Fruit fly (Drosophila melanogaster) whole organism, embryonic: ENCODE results near the gene CG10019.

Source experiments
- CG10209 ChIP-seq: fragments of 200-800 bp; sonication (Bioruptor generic); optimal IDR thresholded peaks from 3 replicates; lab custom pipeline; 2017; ENCODE audit warnings: missing biosample characterization, mild to moderate bottlenecking, missing genetic modification characterization, missing genetic modification reagents
- CG10431 ChIP-seq: fragments of 200-800 bp; sonication (Bioruptor generic); optimal IDR thresholded peaks from 3 replicates; lab custom pipeline; 2018; ENCODE audit warnings: missing biosample characterization, mild to moderate bottlenecking, missing genetic modification characterization
- CG10654 ChIP-seq: fragments of 200-800 bp; sonication (Bioruptor generic); optimal IDR thresholded peaks from 2 replicates; lab custom pipeline; 2016; ENCODE audit warnings: missing biosample characterization, missing genetic modification characterization
- CG11085 ChIP-seq: fragments of 200-800 bp; sonication (Bioruptor generic); IDR thresholded peaks from 2 replicates; pipeline ENCODE4 v1.3.6; 2022; ENCODE audit warnings: missing biosample characterization, missing genetic modification characterization
- CG12236 ChIP-seq: fragments of 200-800 bp; sonication (Bioruptor generic); optimal IDR thresholded peaks from 2 replicates; lab custom pipeline; 2016; ENCODE audit warnings: missing biosample characterization, missing genetic modification characterization
- CG13287 ChIP-seq: fragments of 200-800 bp; sonication (Bioruptor generic); IDR thresholded peaks from 2 replicates; pipeline ENCODE4 v1.3.6; 2022; ENCODE audit warnings: missing biosample characterization, missing genetic modification characterization; ENCODE audit not compliant: partially characterized antibody
- CG13296 ChIP-seq: fragments of 200-800 bp; sonication (Bioruptor generic); optimal IDR thresholded peaks from 3 replicates; lab custom pipeline; 2018; ENCODE audit warnings: missing biosample characterization, mild to moderate bottlenecking, missing genetic modification characterization
- CG13624 ChIP-seq: fragments of 200-800 bp; sonication (Bioruptor generic); optimal IDR thresholded peaks from 2 replicates; lab custom pipeline; 2016; ENCODE audit warnings: missing biosample characterization, missing genetic modification characterization
- CG14710 ChIP-seq: fragments of 200-800 bp; sonication (Bioruptor generic); optimal IDR thresholded peaks from 3 replicates; lab custom pipeline; 2019; ENCODE audit warnings: missing biosample characterization, mild to moderate bottlenecking, missing genetic modification characterization, moderate library complexity
- CG15696 ChIP-seq: fragments of 200-800 bp; sonication (Bioruptor generic); optimal IDR thresholded peaks from 2 replicates; lab custom pipeline; 2019; ENCODE audit warnings: missing biosample characterization, mild to moderate bottlenecking, missing genetic modification characterization, moderate library complexity
- CG2199 ChIP-seq: fragments of 200-800 bp; sonication (Bioruptor generic); IDR thresholded peaks from 3 replicates; pipeline ENCODE4 v1.3.6; 2022; ENCODE audit warnings: missing biosample characterization, missing genetic modification characterization
- CG2889 ChIP-seq: fragments of 200-800 bp; sonication (Bioruptor generic); IDR thresholded peaks from 3 replicates; pipeline ENCODE4 v1.3.6; 2022; ENCODE audit warnings: missing biosample characterization, missing genetic modification characterization
- CG32767 ChIP-seq: fragments of 200-800 bp; sonication (Bioruptor generic); IDR thresholded peaks from 2 replicates; pipeline ENCODE4 v1.3.6; 2022; ENCODE audit warnings: missing biosample characterization, missing genetic modification characterization
- CG3838 ChIP-seq: fragments of 200-800 bp; sonication (Bioruptor generic); optimal IDR thresholded peaks from 3 replicates; lab custom pipeline; 2016; ENCODE audit warnings: missing biosample characterization, missing genetic modification characterization
- CG7372 ChIP-seq: fragments of 200-800 bp; sonication (Bioruptor generic); IDR thresholded peaks from 2 replicates; pipeline ENCODE4 v1.3.6; 2022; ENCODE audit warnings: missing biosample characterization, missing genetic modification characterization
- CG7745 ChIP-seq: fragments of 200-800 bp; sonication (Bioruptor generic); optimal IDR thresholded peaks from 2 replicates; lab custom pipeline; 2018; ENCODE audit warnings: missing biosample characterization, mild to moderate bottlenecking, missing genetic modification characterization, moderate library complexity
- CG7928 ChIP-seq: fragments of 200-800 bp; sonication (Bioruptor generic); optimal IDR thresholded peaks from 2 replicates; lab custom pipeline; 2017; ENCODE audit warnings: missing biosample characterization, mild to moderate bottlenecking, missing genetic modification characterization
- CG8281 ChIP-seq: fragments of 200-800 bp; sonication (Bioruptor generic); optimal IDR thresholded peaks from 2 replicates; lab custom pipeline; 2018; ENCODE audit warnings: missing biosample characterization, mild to moderate bottlenecking, missing genetic modification characterization, moderate library complexity
- CG8944 ChIP-seq: fragments of 200-800 bp; sonication (Bioruptor generic); optimal IDR thresholded peaks from 3 replicates; lab custom pipeline; 2016; ENCODE audit warnings: missing biosample characterization, missing genetic modification characterization
- CrebB ChIP-seq: fragments of 200-800 bp; sonication (Bioruptor generic); optimal IDR thresholded peaks from 3 replicates; lab custom pipeline; 2018; ENCODE audit warnings: missing biosample characterization, mild to moderate bottlenecking, missing genetic modification characterization
- D19A ChIP-seq: fragments of 200-800 bp; optimal IDR thresholded peaks from 3 replicates; lab custom pipeline; 2019; ENCODE audit warnings: missing biosample characterization, mild to moderate bottlenecking, missing genetic modification characterization, moderate library complexity
- Doc2 ChIP-seq: fragments of 200-800 bp; sonication (Bioruptor generic); IDR thresholded peaks from 2 replicates; pipeline ENCODE4 v1.3.6; 2022; ENCODE audit warnings: missing biosample characterization, missing genetic modification characterization
- Dref ChIP-seq: fragments of 200-800 bp; sonication (Bioruptor generic); IDR thresholded peaks from 2 replicates; pipeline ENCODE4 v1.3.6; 2022; ENCODE audit warnings: missing biosample characterization, missing genetic modification characterization
- GATAe ChIP-seq: fragments of 200-800 bp; sonication (Bioruptor generic); conservative IDR thresholded peaks from 2 replicates; pipeline ENCODE4 v1.3.6; 2022; ENCODE audit warnings: missing biosample characterization, missing genetic modification characterization
- Hand ChIP-seq: fragments of 200-800 bp; sonication (Bioruptor generic); optimal IDR thresholded peaks from 2 replicates; lab custom pipeline; 2017; ENCODE audit warnings: mild to moderate bottlenecking, missing biosample characterization, missing genetic modification reagents, missing genetic modification characterization
- Hey ChIP-seq: fragments of 200-800 bp; sonication (Bioruptor generic); optimal IDR thresholded peaks from 3 replicates; lab custom pipeline; 2018; ENCODE audit warnings: missing biosample characterization, mild to moderate bottlenecking, missing genetic modification characterization
- Hr3 ChIP-seq: fragments of 200-800 bp; sonication (Bioruptor generic); optimal IDR thresholded peaks from 3 replicates; lab custom pipeline; 2016; ENCODE audit warnings: missing biosample characterization, missing genetic modification characterization
- Hr51 ChIP-seq, 2 experiments: fragments of 200-800 bp; sonication (Bioruptor generic); optimal IDR thresholded peaks; 2 replicates in 1 of 2; 3 replicates in 1 of 2; lab custom pipeline; 2016 to 2018; ENCODE audit warnings: missing biosample characterization in 2 of 2, missing genetic modification characterization in 2 of 2, mild to moderate bottlenecking in 1 of 2, moderate library complexity in 1 of 2
- Jarid2 ChIP-seq: fragments of 200-800 bp; sonication (Bioruptor generic); optimal IDR thresholded peaks from 3 replicates; lab custom pipeline; 2017; ENCODE audit warnings: mild to moderate bottlenecking, missing biosample characterization, missing genetic modification reagents, missing genetic modification characterization
- Myb ChIP-seq: fragments of 200-800 bp; sonication (Bioruptor generic); optimal IDR thresholded peaks from 2 replicates; lab custom pipeline; 2016; ENCODE audit warnings: missing biosample characterization, missing genetic modification characterization
- Oli ChIP-seq: fragments of 200-800 bp; sonication (Bioruptor generic); optimal IDR thresholded peaks from 2 replicates; lab custom pipeline; 2018; ENCODE audit warnings: missing biosample characterization, mild to moderate bottlenecking, missing genetic modification characterization, moderate library complexity
- Rfx ChIP-seq: fragments of 200-800 bp; sonication (Bioruptor generic); IDR thresholded peaks from 2 replicates; pipeline ENCODE4 v1.3.6; 2022; ENCODE audit warnings: missing biosample characterization, missing genetic modification characterization
- Side ChIP-seq: fragments of 200-800 bp; sonication (Bioruptor generic); optimal IDR thresholded peaks from 2 replicates; lab custom pipeline; 2016; ENCODE audit warnings: missing biosample characterization, missing genetic modification characterization
- Usf ChIP-seq: fragments of 200-800 bp; sonication (Bioruptor generic); optimal IDR thresholded peaks from 2 replicates; lab custom pipeline; 2017; ENCODE audit warnings: missing genotype, missing biosample characterization, missing genetic modification characterization
- Xbp1 ChIP-seq: fragments of 200-800 bp; sonication (Bioruptor generic); optimal IDR thresholded peaks from 3 replicates; lab custom pipeline; 2016; ENCODE audit warnings: missing biosample characterization, mild to moderate bottlenecking, missing genetic modification characterization
- ci ChIP-seq: fragments of 200-800 bp; sonication (Bioruptor generic); IDR thresholded peaks from 3 replicates; pipeline ENCODE4 v1.3.6; 2022; ENCODE audit warnings: missing biosample characterization, missing genetic modification characterization
- esg ChIP-seq: fragments of 200-800 bp; sonication (Bioruptor generic); conservative IDR thresholded peaks from 2 replicates; pipeline ENCODE4 v1.3.6; 2022; ENCODE audit warnings: missing biosample characterization, missing genetic modification characterization
- exex ChIP-seq: fragments of 200-800 bp; sonication (Bioruptor generic); optimal IDR thresholded peaks from 4 replicates; lab custom pipeline; 2018; ENCODE audit warnings: missing biosample characterization, mild to moderate bottlenecking, missing genetic modification characterization, moderate library complexity
- ftz-f1 ChIP-seq: fragments of 200-800 bp; sonication (Bioruptor generic); optimal IDR thresholded peaks from 2 replicates; lab custom pipeline; 2016; ENCODE audit warnings: missing biosample characterization, missing genetic modification characterization
- fu2 ChIP-seq: fragments of 200-800 bp; sonication (Bioruptor generic); optimal IDR thresholded peaks from 2 replicates; lab custom pipeline; 2016; ENCODE audit warnings: missing biosample characterization, missing genetic modification characterization
- gt ChIP-seq: fragments of 200-800 bp; sonication (Bioruptor generic); IDR thresholded peaks from 2 replicates; pipeline ENCODE4 v1.3.6; 2022; ENCODE audit warnings: missing biosample characterization, missing genetic modification characterization
- her ChIP-seq: fragments of 200-800 bp; sonication (Bioruptor generic); optimal IDR thresholded peaks from 2 replicates; lab custom pipeline; 2016; ENCODE audit warnings: missing biosample characterization, missing genetic modification characterization
- lab ChIP-seq: fragments of 200-800 bp; sonication (Bioruptor generic); optimal IDR thresholded peaks from 3 replicates; lab custom pipeline; 2017; ENCODE audit warnings: missing biosample characterization, missing genetic modification characterization, mild to moderate bottlenecking, moderate library complexity, missing genetic modification reagents
- mirr ChIP-seq: fragments of 200-800 bp; sonication (Bioruptor generic); optimal IDR thresholded peaks from 3 replicates; lab custom pipeline; 2018; ENCODE audit warnings: missing biosample characterization, mild to moderate bottlenecking, missing genetic modification characterization
- oc ChIP-seq: fragments of 200-800 bp; sonication (Bioruptor generic); optimal IDR thresholded peaks from 2 replicates; lab custom pipeline; 2018; ENCODE audit warnings: missing biosample characterization, mild to moderate bottlenecking, missing genetic modification characterization, moderate library complexity
- schlank ChIP-seq: fragments of 200-800 bp; sonication (Bioruptor generic); optimal IDR thresholded peaks from 2 replicates; lab custom pipeline; 2018; ENCODE audit warnings: missing biosample characterization, mild to moderate bottlenecking, missing genetic modification characterization
- seq ChIP-seq: fragments of 200-800 bp; sonication (Bioruptor generic); IDR thresholded peaks from 2 replicates; pipeline ENCODE4 v1.3.6; 2022; ENCODE audit warnings: missing biosample characterization, missing genetic modification characterization
- stc ChIP-seq: fragments of 200-800 bp; sonication (Bioruptor generic); IDR thresholded peaks from 2 replicates; pipeline ENCODE4 v1.3.6; 2022; ENCODE audit warnings: missing biosample characterization, missing genetic modification characterization
- tin ChIP-seq: fragments of 200-800 bp; sonication (Bioruptor generic); optimal IDR thresholded peaks from 3 replicates; lab custom pipeline; 2016; ENCODE audit warnings: missing biosample characterization, missing genetic modification characterization
- trem ChIP-seq: fragments of 200-800 bp; optimal IDR thresholded peaks from 3 replicates; lab custom pipeline; 2019; ENCODE audit warnings: missing biosample characterization, mild to moderate bottlenecking, missing genetic modification characterization, moderate library complexity
- zfh2 ChIP-seq: fragments of 200-800 bp; sonication (Bioruptor generic); optimal IDR thresholded peaks from 2 replicates; lab custom pipeline; 2016; ENCODE audit warnings: missing biosample characterization, missing genetic modification characterization

CG10019 gene

DNA sequence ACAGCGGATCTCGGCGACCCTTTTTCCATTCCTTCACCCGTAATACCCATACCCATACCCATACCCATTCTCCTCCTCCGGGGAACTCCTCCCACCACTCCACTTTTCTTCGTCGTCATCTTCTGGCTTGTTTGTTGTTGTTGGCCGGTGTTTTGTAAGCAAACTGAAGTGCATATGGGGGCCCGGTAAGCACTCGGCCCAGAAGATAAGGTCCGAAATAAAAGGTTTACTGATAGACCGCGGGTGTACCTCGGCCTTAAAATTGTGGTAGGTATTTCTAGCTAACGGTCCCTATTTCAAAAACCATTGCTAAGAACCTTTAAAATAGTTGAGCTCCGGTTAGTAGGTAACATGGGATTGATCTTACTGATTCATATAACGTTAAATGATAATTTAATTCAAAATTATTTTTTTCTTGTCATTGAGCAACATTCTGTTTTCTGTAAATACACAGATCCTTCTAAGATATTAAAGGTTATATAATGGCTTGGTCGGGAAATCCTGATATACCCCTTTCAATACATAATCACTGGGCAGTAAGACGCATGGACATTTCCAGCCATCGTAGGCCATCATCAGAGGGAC is 45.6 kb downstream of the CG10019 start (continued):
- no peak for TF ChIP-seq Hey (tag; lab: Kevin White, UChicago)
- peak; percentile 31 for TF ChIP-seq Xbp1 (GFP tag; lab: Kevin White, UChicago)
- TF ChIP-seq CG7928 = no peak
- peak; percentile 36 for TF ChIP-seq D19A (tag; lab: Kevin White, UChicago)
- TF ChIP-seq Side (GFP tag; lab: Kevin White, UChicago) = no peak
- TF ChIP-seq ci = 0 out of 3 replicates have a peak, but pooled peaks have one; percentile 23
- no peak for TF ChIP-seq Doc2 (GFP tag; lab: Robert Waterston, UW)
- TF ChIP-seq CG14710 (tag; lab: Kevin White, UChicago) = peak; percentile 51
- no peak for TF ChIP-seq schlank (tag; lab: Kevin White, UChicago)
- no peak for TF ChIP-seq CrebB
- TF ChIP-seq stc (GFP tag; lab: Robert Waterston, UW) = peak; percentile 41; the same call in 1 of the 2 replicates
- no peak for TF ChIP-seq Jarid2
- no peak for TF ChIP-seq exex (tag; lab: Kevin White, UChicago)
- no peak for TF ChIP-seq Rfx (GFP tag; lab: Robert Waterston, UW)
- TF ChIP-seq CG3838 (GFP tag; lab: Kevin White, UChicago) = no peak
- TF ChIP-seq Oli = peak; percentile 41
- TF ChIP-seq trem (tag; lab: Kevin White, UChicago) = peak; percentile 16
- TF ChIP-seq CG32767 (GFP tag; lab: Robert Waterston, UW) = 0 out of 2 replicates have a peak, but pooled peaks have one; percentile 40
- TF ChIP-seq GATAe = no peak
- no peak for TF ChIP-seq oc (tag; lab: Kevin White, UChicago)
- TF ChIP-seq esg = no peak
- no peak for TF ChIP-seq ftz-f1 (GFP tag; lab: Kevin White, UChicago)
- TF ChIP-seq Usf (GFP tag; lab: Kevin White, UChicago) = peak; percentile 18
- TF ChIP-seq CG13287 = no peak
- TF ChIP-seq CG11085 (GFP tag; lab: Robert Waterston, UW) = no peak
- TF ChIP-seq CG8281 (tag; lab: Kevin White, UChicago) = no peak
- no peak for TF ChIP-seq CG10431 (GFP tag; lab: Kevin White, UChicago)
- TF ChIP-seq Hand (GFP tag; lab: Kevin White, UChicago) = no peak
- TF ChIP-seq CG2889 (GFP tag; lab: Robert Waterston, UW) = no peak
- no peak for TF ChIP-seq CG7372 (GFP tag; lab: Robert Waterston, UW)
- peak; percentile 54 for TF ChIP-seq CG15696 (tag; lab: Kevin White, UChicago)
- TF ChIP-seq tin (GFP tag; lab: Kevin White, UChicago) = peak; percentile 15
- no peak for TF ChIP-seq gt (GFP tag; lab: Robert Waterston, UW)
- TF ChIP-seq mirr (GFP tag; lab: Kevin White, UChicago) = no peak
- TF ChIP-seq Dref (GFP tag; lab: Robert Waterston, UW) = no peak
- TF ChIP-seq CG10654 (GFP tag; lab: Kevin White, UChicago) = no peak
- peak; percentile 9 for TF ChIP-seq lab (GFP tag; lab: Kevin White, UChicago)
- no peak for TF ChIP-seq her (GFP tag; lab: Kevin White, UChicago)
- TF ChIP-seq CG12236 (GFP tag; lab: Kevin White, UChicago) = no peak
- no peak for TF ChIP-seq fu2 (GFP tag; lab: Kevin White, UChicago)
- TF ChIP-seq CG8944 = no peak
- TF ChIP-seq Hr51 (GFP tag; optimal IDR thresholded peaks at IDR 0.05; lab: Kevin White, UChicago) = peak in 1 of 2 experiments; percentile 40
- TF ChIP-seq seq (GFP tag; lab: Robert Waterston, UW) = no peak
- TF ChIP-seq CG2199 (GFP tag; lab: Robert Waterston, UW) = no peak
- no peak for TF ChIP-seq CG13624 (GFP tag; lab: Kevin White, UChicago)
- no peak for TF ChIP-seq CG13296 (GFP tag; lab: Kevin White, UChicago)
- TF ChIP-seq CG10209 (GFP tag; lab: Kevin White, UChicago) = peak; percentile 56
- no peak for TF ChIP-seq zfh2 (GFP tag; lab: Kevin White, UChicago)
- TF ChIP-seq Hr3 = peak; percentile 10
- TF ChIP-seq Myb (GFP tag; lab: Kevin White, UChicago) = no peak
- no peak for TF ChIP-seq CG7745 (tag; lab: Kevin White, UChicago)
